Fruit fly (Drosophila melanogaster) whole organism, embryonic: ENCODE data around the gene SCAR.

Experiments
- Antp ChIP-seq: fragments of 200-800 bp; sonication (Bioruptor generic); optimal IDR thresholded peaks from 3 replicates; lab custom pipeline; 2016; ENCODE audit warnings: missing biosample characterization, missing genetic modification characterization
- BEAF-32 ChIP-seq: fragments of 200-800 bp; sonication (Bioruptor generic); optimal IDR thresholded peaks from 3 replicates; lab custom pipeline; 2017; ENCODE audit warnings: missing biosample characterization, missing genetic modification characterization, mild to moderate bottlenecking, moderate library complexity, missing genetic modification reagents
- Bgb ChIP-seq: fragments of 200-800 bp; sonication (Bioruptor generic); IDR thresholded peaks from 2 replicates; pipeline ENCODE4 v1.3.6; 2022; ENCODE audit warnings: missing biosample characterization, missing genetic modification characterization; ENCODE audit not compliant: partially characterized antibody
- CG10267 ChIP-seq: fragments of 200-800 bp; sonication (Bioruptor generic); optimal IDR thresholded peaks from 2 replicates; lab custom pipeline; 2018; ENCODE audit warnings: missing biosample characterization, mild to moderate bottlenecking, missing genetic modification characterization, moderate library complexity
- CG10321 ChIP-seq: fragments of 200-800 bp; sonication (Bioruptor generic); IDR thresholded peaks from 2 replicates; pipeline ENCODE4 v1.3.6; 2022; ENCODE audit warnings: missing biosample characterization, missing genetic modification characterization
- CG10959 ChIP-seq: fragments of 200-800 bp; sonication (Bioruptor generic); IDR thresholded peaks from 2 replicates; pipeline ENCODE4 v1.3.6; 2022; ENCODE audit warnings: missing biosample characterization, missing genetic modification characterization
- CG11723 ChIP-seq: fragments of 200-800 bp; sonication (Bioruptor generic); optimal IDR thresholded peaks from 2 replicates; lab custom pipeline; 2017; ENCODE audit warnings: missing biosample characterization, mild to moderate bottlenecking, missing genetic modification characterization
- CG12744 ChIP-seq: fragments of 200-800 bp; sonication (Bioruptor generic); optimal IDR thresholded peaks from 2 replicates; lab custom pipeline; 2016; ENCODE audit warnings: missing biosample characterization, missing genetic modification characterization
- CG13296 ChIP-seq: fragments of 200-800 bp; sonication (Bioruptor generic); optimal IDR thresholded peaks from 3 replicates; lab custom pipeline; 2018; ENCODE audit warnings: missing biosample characterization, mild to moderate bottlenecking, missing genetic modification characterization
- CG1529 ChIP-seq: fragments of 200-800 bp; sonication (Bioruptor generic); optimal IDR thresholded peaks from 3 replicates; lab custom pipeline; 2018; ENCODE audit warnings: missing biosample characterization, missing genetic modification characterization
- CG17912 ChIP-seq: fragments of 200-800 bp; sonication (Bioruptor generic); optimal IDR thresholded peaks from 2 replicates; lab custom pipeline; 2018; ENCODE audit warnings: missing biosample characterization, mild to moderate bottlenecking, missing genetic modification characterization
- CG2116 ChIP-seq: fragments of 200-800 bp; sonication (Bioruptor generic); optimal IDR thresholded peaks from 3 replicates; lab custom pipeline; 2018; ENCODE audit warnings: missing biosample characterization, mild to moderate bottlenecking, missing genetic modification characterization
- CG2712 ChIP-seq: fragments of 200-800 bp; optimal IDR thresholded peaks from 3 replicates; lab custom pipeline; 2019; ENCODE audit warnings: missing biosample characterization, mild to moderate bottlenecking, missing genetic modification characterization, moderate library complexity
- CG30403 ChIP-seq: fragments of 200-800 bp; sonication (Bioruptor generic); optimal IDR thresholded peaks from 3 replicates; lab custom pipeline; 2016; ENCODE audit warnings: missing biosample characterization, missing genetic modification characterization
- CG30431 ChIP-seq: fragments of 200-800 bp; sonication (Bioruptor generic); optimal IDR thresholded peaks from 2 replicates; lab custom pipeline; 2017; ENCODE audit warnings: missing biosample characterization, missing genetic modification characterization
- CG32532 ChIP-seq: fragments of 200-800 bp; sonication (Bioruptor generic); IDR thresholded peaks from 2 replicates; pipeline ENCODE4 v1.3.6; 2022; ENCODE audit warnings: missing biosample characterization, missing genetic modification characterization
- CG34422 ChIP-seq: fragments of 200-800 bp; sonication (Bioruptor generic); IDR thresholded peaks from 3 replicates; pipeline ENCODE4 v1.3.6; 2022; ENCODE audit warnings: missing biosample characterization, missing genetic modification characterization
- CG43689 ChIP-seq: fragments of 200-800 bp; sonication (Bioruptor generic); IDR thresholded peaks from 2 replicates; pipeline ENCODE4 v1.3.6; 2022; ENCODE audit warnings: missing biosample characterization, missing genetic modification characterization
- CG6272 ChIP-seq: fragments of 200-800 bp; sonication (Bioruptor generic); IDR thresholded peaks from 2 replicates; pipeline ENCODE4 v1.3.6; 2022; ENCODE audit warnings: missing biosample characterization, missing genetic modification characterization
- CG8388 ChIP-seq: fragments of 200-800 bp; sonication (Bioruptor generic); optimal IDR thresholded peaks from 2 replicates; lab custom pipeline; 2019; ENCODE audit warnings: missing biosample characterization, mild to moderate bottlenecking, missing genetic modification characterization, moderate library complexity
- CrebB ChIP-seq: fragments of 200-800 bp; sonication (Bioruptor generic); optimal IDR thresholded peaks from 3 replicates; lab custom pipeline; 2018; ENCODE audit warnings: missing biosample characterization, mild to moderate bottlenecking, missing genetic modification characterization
- HmgD ChIP-seq: fragments of 200-800 bp; sonication (Bioruptor generic); optimal IDR thresholded peaks from 3 replicates; lab custom pipeline; 2016; ENCODE audit warnings: missing biosample characterization, missing genetic modification characterization
- Hmr ChIP-seq: fragments of 200-800 bp; sonication (Bioruptor generic); optimal IDR thresholded peaks from 3 replicates; lab custom pipeline; 2017; ENCODE audit warnings: mild to moderate bottlenecking, missing biosample characterization, missing genetic modification reagents, missing genetic modification characterization
- Meics ChIP-seq: fragments of 200-800 bp; sonication (Bioruptor generic); optimal IDR thresholded peaks from 2 replicates; lab custom pipeline; 2017; ENCODE audit warnings: missing biosample characterization, mild to moderate bottlenecking, missing genetic modification characterization
- Mes4 ChIP-seq: fragments of 200-800 bp; sonication (Bioruptor generic); optimal IDR thresholded peaks from 2 replicates; lab custom pipeline; 2016; ENCODE audit warnings: missing biosample characterization, missing genetic modification characterization
- Mrtf ChIP-seq: fragments of 200-800 bp; sonication (Bioruptor generic); IDR thresholded peaks from 3 replicates; pipeline ENCODE4 v1.3.6; 2022; ENCODE audit warnings: missing biosample characterization, missing genetic modification characterization
- NC2α ChIP-seq: fragments of 200-800 bp; sonication (Bioruptor generic); optimal IDR thresholded peaks from 2 replicates; lab custom pipeline; 2016; ENCODE audit warnings: missing biosample characterization, missing genetic modification characterization
- Oaz ChIP-seq: fragments of 200-800 bp; sonication (Bioruptor generic); IDR thresholded peaks from 2 replicates; pipeline ENCODE4 v1.3.6; 2022; ENCODE audit warnings: missing biosample characterization, missing genetic modification characterization
- PHDP ChIP-seq: fragments of 200-800 bp; sonication (Bioruptor generic); optimal IDR thresholded peaks from 3 replicates; lab custom pipeline; 2018; ENCODE audit warnings: missing biosample characterization, mild to moderate bottlenecking, missing genetic modification characterization, moderate library complexity
- Sox100B ChIP-seq: fragments of 200-800 bp; sonication (Bioruptor generic); optimal IDR thresholded peaks from 3 replicates; lab custom pipeline; 2018; ENCODE audit warnings: missing biosample characterization, mild to moderate bottlenecking, missing genetic modification characterization
- Usf ChIP-seq: fragments of 200-800 bp; sonication (Bioruptor generic); optimal IDR thresholded peaks from 2 replicates; lab custom pipeline; 2017; ENCODE audit warnings: missing genotype, missing biosample characterization, missing genetic modification characterization
- YL-1 ChIP-seq: fragments of 200-800 bp; sonication (Bioruptor generic); optimal IDR thresholded peaks from 3 replicates; lab custom pipeline; 2017; ENCODE audit warnings: missing biosample characterization, mild to moderate bottlenecking, missing genetic modification characterization
- bbx ChIP-seq: fragments of 200-800 bp; sonication (Bioruptor generic); IDR thresholded peaks from 2 replicates; pipeline ENCODE4 v1.3.6; 2022; ENCODE audit warnings: missing biosample characterization, missing genetic modification characterization; ENCODE audit not compliant: partially characterized antibody
- cg ChIP-seq: fragments of 200-800 bp; sonication (Bioruptor generic); optimal IDR thresholded peaks from 3 replicates; lab custom pipeline; 2019; ENCODE audit warnings: missing biosample characterization, mild to moderate bottlenecking, missing genetic modification characterization, moderate library complexity
- crc ChIP-seq: fragments of 200-800 bp; sonication (Bioruptor generic); optimal IDR thresholded peaks from 2 replicates; lab custom pipeline; 2016; ENCODE audit warnings: missing biosample characterization, missing genetic modification characterization
- dm ChIP-seq: fragments of 200-800 bp; sonication (Bioruptor generic); optimal IDR thresholded peaks from 3 replicates; lab custom pipeline; 2016; ENCODE audit warnings: missing biosample characterization, missing genetic modification characterization
- dmrt11E ChIP-seq: fragments of 200-800 bp; sonication (Bioruptor generic); optimal IDR thresholded peaks from 3 replicates; lab custom pipeline; 2018; ENCODE audit warnings: missing biosample characterization, mild to moderate bottlenecking, missing genetic modification characterization, moderate library complexity
- dmrt99B ChIP-seq: fragments of 200-800 bp; sonication (Bioruptor generic); optimal IDR thresholded peaks from 2 replicates; lab custom pipeline; 2018; ENCODE audit warnings: missing biosample characterization, mild to moderate bottlenecking, missing genetic modification characterization, moderate library complexity
- emc ChIP-seq: fragments of 200-800 bp; sonication (Bioruptor generic); optimal IDR thresholded peaks from 2 replicates; lab custom pipeline; 2016; ENCODE audit warnings: missing biosample characterization, missing genetic modification characterization
- ems ChIP-seq: fragments of 200-800 bp; sonication (Bioruptor generic); optimal IDR thresholded peaks from 3 replicates; lab custom pipeline; 2016; ENCODE audit warnings: missing biosample characterization, missing genetic modification characterization
- en ChIP-seq: fragments of 200-800 bp; sonication (Bioruptor generic); optimal IDR thresholded peaks from 2 replicates; lab custom pipeline; 2016; ENCODE audit warnings: missing biosample characterization, missing genetic modification characterization
- eve ChIP-seq, 2 experiments: fragments of >200 bp; optimal IDR thresholded peaks; 2 replicates each; lab custom pipeline; 2017; ENCODE audit warnings: missing biosample characterization in 2 of 2, missing genetic modification characterization in 2 of 2
- gro ChIP-seq: fragments of 200-800 bp; sonication (Bioruptor generic); optimal IDR thresholded peaks from 2 replicates; lab custom pipeline; 2016; ENCODE audit warnings: missing biosample characterization, missing genetic modification characterization
- jumu ChIP-seq: fragments of 200-800 bp; sonication (Bioruptor generic); optimal IDR thresholded peaks from 3 replicates; lab custom pipeline; 2016; ENCODE audit warnings: missing biosample characterization, missing genetic modification characterization
- lilli ChIP-seq: fragments of 200-800 bp; sonication (Bioruptor generic); optimal IDR thresholded peaks from 3 replicates; lab custom pipeline; 2016; ENCODE audit warnings: missing biosample characterization, missing genetic modification characterization
- pho ChIP-seq: fragments of 200-800 bp; sonication (Bioruptor generic); optimal IDR thresholded peaks from 2 replicates; lab custom pipeline; 2016; ENCODE audit warnings: missing biosample characterization, missing genetic modification characterization
- pum ChIP-seq: fragments of 200-800 bp; sonication (Bioruptor generic); optimal IDR thresholded peaks from 2 replicates; lab custom pipeline; 2016; ENCODE audit warnings: missing biosample characterization, missing genetic modification characterization
- sqz ChIP-seq: fragments of 200-800 bp; sonication (Bioruptor generic); optimal IDR thresholded peaks from 3 replicates; lab custom pipeline; 2018; ENCODE audit warnings: missing biosample characterization, mild to moderate bottlenecking, missing genetic modification characterization
- unpg ChIP-seq: fragments of 200-800 bp; sonication (Bioruptor generic); optimal IDR thresholded peaks from 3 replicates; lab custom pipeline; 2018; ENCODE audit warnings: missing biosample characterization, mild to moderate bottlenecking, missing genetic modification characterization, moderate library complexity
- wdn ChIP-seq: fragments of 200-800 bp; sonication (Bioruptor generic); IDR thresholded peaks from 2 replicates; pipeline ENCODE4 v1.3.6; 2022; ENCODE audit warnings: missing biosample characterization, missing genetic modification characterization
- yki ChIP-seq: fragments of >200 bp; optimal IDR thresholded peaks from 3 replicates; lab custom pipeline; 2018
- z ChIP-seq: fragments of 200-800 bp; sonication (Bioruptor generic); IDR thresholded peaks from 3 replicates; pipeline ENCODE4 v1.3.6; 2022; ENCODE audit warnings: missing biosample characterization, missing genetic modification characterization

SCAR gene

DNA sequence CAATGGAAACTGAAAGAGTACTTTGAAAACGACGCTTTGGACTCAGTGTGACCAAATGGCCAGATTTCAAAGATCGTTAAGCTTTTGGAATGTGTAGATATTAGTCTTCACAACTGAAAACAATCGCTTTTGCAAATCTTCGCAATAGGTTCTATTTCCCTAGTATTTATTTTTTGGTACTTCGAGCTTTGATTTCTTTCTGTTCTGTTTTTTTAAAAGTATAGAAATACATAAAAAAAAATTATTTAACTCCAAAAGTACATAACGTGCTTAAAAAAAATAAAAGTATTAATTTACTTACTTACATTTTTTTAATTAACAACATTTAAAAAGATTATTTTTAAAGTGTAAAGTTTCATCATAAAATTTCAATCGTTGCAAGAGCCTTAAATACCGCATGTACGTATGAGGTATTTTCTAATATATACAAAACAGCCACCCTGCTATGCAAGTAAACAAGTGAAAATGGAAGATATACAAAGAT, 10.8 kb downstream of the SCAR start, which contains the start of the genes piwi and CG12253 (continued):
- TF ChIP-seq yki: no peak
- peak; percentile 61 for TF ChIP-seq CG1529 (GFP tag; lab: Kevin White, UChicago)
- no peak for TF ChIP-seq eve (GFP tag; optimal IDR thresholded peaks at IDR 0.05; lab: Kevin White, UChicago)
- TF ChIP-seq CG10959 (GFP tag; lab: Robert Waterston, UW): peak; percentile 33; the same call in 1 of the 2 replicates
- peak; percentile 71 for TF ChIP-seq CG10267 (tag; lab: Kevin White, UChicago)
- peak; percentile 54 for TF ChIP-seq CG32532 (GFP tag; lab: Robert Waterston, UW)
- TF ChIP-seq gro (GFP tag; lab: Kevin White, UChicago): no peak
- no peak for TF ChIP-seq cg (GFP tag; lab: Kevin White, UChicago)
- no peak for TF ChIP-seq NC2α
- peak; percentile 61; the same call in 1 of the 2 replicates for TF ChIP-seq wdn (GFP tag; lab: Robert Waterston, UW)
- TF ChIP-seq CG2712 (tag; lab: Kevin White, UChicago): peak; percentile 76
- TF ChIP-seq unpg: peak; percentile 89
- no peak for TF ChIP-seq Meics (GFP tag; lab: Kevin White, UChicago)
- peak; percentile 17 for TF ChIP-seq CG13296 (GFP tag; lab: Kevin White, UChicago)
- no peak for TF ChIP-seq ems
- no peak for TF ChIP-seq CG10321 (GFP tag; lab: Robert Waterston, UW)
- TF ChIP-seq CG17912 (GFP tag; lab: Kevin White, UChicago): no peak
- TF ChIP-seq CrebB (tag; lab: Kevin White, UChicago): peak; percentile 8
- TF ChIP-seq dmrt99B (tag; lab: Kevin White, UChicago): no peak
- peak; percentile 87 for TF ChIP-seq PHDP (tag; lab: Kevin White, UChicago)
- TF ChIP-seq Antp (GFP tag; lab: Kevin White, UChicago): peak; percentile 7
- no peak for TF ChIP-seq emc (GFP tag; lab: Kevin White, UChicago)
- 0 out of 2 replicates have a peak, but pooled peaks have one; percentile 39 for TF ChIP-seq Oaz (GFP tag; lab: Robert Waterston, UW)
- peak; percentile 28 for TF ChIP-seq pum (GFP tag; lab: Kevin White, UChicago)
- TF ChIP-seq en (GFP tag; lab: Kevin White, UChicago): no peak
- TF ChIP-seq bbx: no peak
- TF ChIP-seq YL-1: no peak
- TF ChIP-seq Usf (GFP tag; lab: Kevin White, UChicago): peak; percentile 52
- no peak for TF ChIP-seq z (GFP tag; lab: Robert Waterston, UW)
- no peak for TF ChIP-seq Mes4 (GFP tag; lab: Kevin White, UChicago)
- no peak for TF ChIP-seq CG12744 (GFP tag; lab: Kevin White, UChicago)
- TF ChIP-seq CG34422 (GFP tag; lab: Robert Waterston, UW): no peak
- TF ChIP-seq pho (GFP tag; lab: Kevin White, UChicago): peak; percentile 64
- TF ChIP-seq HmgD (GFP tag; lab: Kevin White, UChicago): no peak
- no peak for TF ChIP-seq Hmr
- TF ChIP-seq Bgb (GFP tag; lab: Robert Waterston, UW): no peak
- TF ChIP-seq CG11723 (GFP tag; lab: Kevin White, UChicago): no peak
- peak; percentile 68 for TF ChIP-seq Sox100B (GFP tag; lab: Kevin White, UChicago)
- peak; percentile 87 for TF ChIP-seq CG8388 (GFP tag; lab: Kevin White, UChicago)
- no peak for TF ChIP-seq CG6272 (GFP tag; lab: Robert Waterston, UW)
- no peak for TF ChIP-seq crc (GFP tag; lab: Kevin White, UChicago)
- peak; percentile 34 for TF ChIP-seq BEAF-32
- TF ChIP-seq jumu: no peak
- peak; percentile 57 for TF ChIP-seq CG2116 (GFP tag; lab: Kevin White, UChicago)
- TF ChIP-seq CG43689: peak; percentile 62; the same call in 1 of the 2 replicates
- TF ChIP-seq dm (GFP tag; lab: Kevin White, UChicago): peak; percentile 33
- TF ChIP-seq CG30403 (GFP tag; lab: Kevin White, UChicago): peak; percentile 93
- TF ChIP-seq sqz (GFP tag; lab: Kevin White, UChicago): no peak
- TF ChIP-seq lilli (GFP tag; lab: Kevin White, UChicago): peak; percentile 62
- TF ChIP-seq CG30431 (GFP tag; lab: Kevin White, UChicago): no peak
- TF ChIP-seq dmrt11E (tag; lab: Kevin White, UChicago): peak; percentile 90
- TF ChIP-seq Mrtf (GFP tag; lab: Robert Waterston, UW): no peak; the same call in 2 of the 3 replicates
